Worm (Caenorhabditis elegans) whole organism, L1 larva: Measurements from ENCODE around the gene W01B6.3.

ENCODE experiments used
- grh-1 ChIP-seq: fragments of 200-800 bp; sonication (Bioruptor generic); IDR thresholded peaks from 2 replicates; pipeline ENCODE4 v1.3.6; 2022; ENCODE audit warnings: missing genetic modification reagents, missing genetic modification characterization, missing compliant biosample characterization
- lin-15B ChIP-seq: fragments of 150-350 bp; sonication (generic microtip); optimal IDR thresholded peaks from 3 replicates; lab custom pipeline; 2014; ENCODE audit warnings: missing biosample characterization, missing genetic modification characterization
- mdl-1 ChIP-seq, 2 experiments: fragments of 150-350 bp; optimal IDR thresholded peaks; 2 replicates each; lab custom pipeline; 2014 to 2017; ENCODE audit warnings: missing biosample characterization in 2 of 2, missing genetic modification characterization in 2 of 2, inconsistent platforms in 1 of 2
- nhr-237 ChIP-seq: fragments of 150-350 bp; optimal IDR thresholded peaks from 2 replicates; lab custom pipeline; 2014; ENCODE audit warnings: missing biosample characterization, missing genetic modification characterization
- ztf-4 ChIP-seq: fragments of 150-350 bp; optimal IDR thresholded peaks from 2 replicates; lab custom pipeline; 2014; ENCODE audit warnings: missing biosample characterization, missing genetic modification characterization

DNA sequence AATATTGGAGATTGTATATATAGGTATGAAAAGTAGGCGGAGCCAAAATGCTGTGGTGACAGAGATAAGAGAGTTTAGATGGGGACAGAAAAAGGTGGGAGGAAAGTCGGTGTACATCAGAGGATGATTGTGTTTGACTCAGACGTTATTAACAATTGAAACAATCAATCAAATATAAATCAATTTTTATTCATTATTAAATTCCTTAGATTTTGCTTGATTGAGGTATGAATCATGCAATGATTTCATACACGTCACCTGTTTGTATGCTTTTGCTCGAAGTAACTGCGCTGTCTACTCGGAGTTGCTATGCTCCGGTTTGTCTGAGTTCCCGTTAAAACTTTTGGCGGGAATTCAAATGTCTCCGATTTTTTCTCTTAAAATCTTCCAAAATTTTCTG, 42.7 kb upstream of the W01B6.3 start, which contains the start of gene C04G2.10:
- no peak for TF ChIP-seq nhr-237 (tag; lab: Kevin White, UChicago)
- no peak for TF ChIP-seq lin-15B
- no peak for TF ChIP-seq mdl-1 (tag; optimal IDR thresholded peaks at IDR 0.05; lab: Kevin White, UChicago)
- no peak for TF ChIP-seq grh-1
- TF ChIP-seq ztf-4 (tag; lab: Kevin White, UChicago), result no peak
